Worm (Caenorhabditis elegans) whole organism, dauer: ENCODE results near the gene mars-1.

Source experiments
- unc-62 ChIP-seq: sonication (generic microtip); optimal IDR thresholded peaks from 2 replicates; lab custom pipeline; 2017; ENCODE audit warnings: missing biosample characterization, missing genetic modification reagents, missing genetic modification characterization

The mars-1 gene

ce11 chrIV:11641802-11642201, 6.5 kb upstream of the mars-1 start, which contains the start of gene ZK809.1:
ZK809.1 (plus strand) TSS chrIV:11642102.
- no peak for TF ChIP-seq unc-62

- no peak for TF ChIP-seq unc-62
These were observed 5.6 kb upstream of the mars-1 start, which contains the start of gene ttr-50 for ce11 chrIV:11640915-11641314. ttr-50 (minus strand) TSS chrIV:11641015.

- no peak for TF ChIP-seq unc-62
These were observed 2.7 kb upstream of the mars-1 start, which contains the start of gene rbm-17 for ce11 chrIV:11638016-11638415. rbm-17 (plus strand) TSS chrIV:11638316.

DNA sequence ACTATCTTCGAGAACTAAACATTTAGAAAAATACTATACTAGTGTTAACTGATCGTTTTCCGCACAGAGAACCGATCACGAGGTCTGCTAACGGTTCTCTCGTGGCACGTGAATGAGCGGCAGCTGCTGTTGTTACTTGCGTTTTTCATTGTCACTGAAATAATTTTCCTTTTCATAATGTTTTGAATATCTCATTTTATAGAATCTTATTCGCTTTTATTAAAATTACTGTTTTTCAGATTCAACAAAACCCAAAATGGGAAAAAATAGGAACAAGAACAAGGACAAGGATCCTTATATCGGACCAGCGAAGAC, 1.1 kb upstream of the mars-1 start, which contains the start of gene F58B3.6:
F58B3.6 (plus strand) TSS at position 240 of the 315 bp plus-strand sequence.
- no peak for TF ChIP-seq unc-62

DNA sequence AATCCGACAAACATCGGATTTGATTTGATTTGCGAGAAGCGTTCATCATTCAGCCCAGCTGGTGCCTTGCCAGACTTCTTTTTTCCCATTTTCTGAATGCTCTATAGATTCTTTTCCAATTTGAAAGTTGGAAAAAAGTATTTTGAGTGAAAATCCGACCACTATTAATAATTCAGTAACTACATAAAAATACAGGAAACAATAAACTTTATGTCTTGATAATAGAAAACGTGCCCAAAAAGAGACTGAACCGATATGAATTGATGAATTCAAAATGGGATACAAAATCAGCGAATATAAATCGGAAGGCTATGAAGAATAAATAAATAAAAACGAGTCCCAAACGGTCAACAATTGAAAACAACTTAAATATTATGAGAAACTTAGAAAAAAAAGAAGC, 3.5 kb downstream of the mars-1 start, which contains the start of gene F58B3.4:
F58B3.4 (minus strand) TSS at position 101 of the 400 bp plus-strand sequence.
- no peak for TF ChIP-seq unc-62

ce11 chrIV:11627847-11628246, 7.4 kb downstream of the mars-1 start, which contains the start of gene lys-6:
lys-6 (minus strand) TSS chrIV:11627947.
- TF ChIP-seq unc-62 = no peak

DNA sequence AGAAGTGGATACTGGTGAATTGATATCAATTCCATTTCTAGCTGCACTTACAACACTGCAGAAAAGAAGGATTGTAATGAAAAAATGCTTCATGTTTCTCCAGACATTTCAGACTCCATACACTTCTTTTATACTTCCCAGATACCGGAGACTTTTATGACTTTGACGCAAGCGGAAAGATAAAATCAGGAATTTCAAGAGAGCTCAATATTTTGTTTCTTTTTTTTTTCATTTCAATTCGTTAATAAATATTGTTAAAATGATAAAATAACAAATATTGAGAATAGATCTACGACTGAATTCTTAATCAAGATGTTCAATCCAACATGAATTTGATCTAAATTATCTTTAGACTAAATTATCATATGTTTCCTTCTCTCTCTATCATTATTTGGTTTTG, 9.8 kb downstream of the mars-1 start, which contains the start of gene lys-5:
lys-5 (minus strand) TSS at position 101 of the 400 bp plus-strand sequence.
- no peak for TF ChIP-seq unc-62

ce11 chrIV:11623759-11624287, 11.5 kb downstream of the mars-1 start:
- TF ChIP-seq unc-62 = no peak

DNA sequence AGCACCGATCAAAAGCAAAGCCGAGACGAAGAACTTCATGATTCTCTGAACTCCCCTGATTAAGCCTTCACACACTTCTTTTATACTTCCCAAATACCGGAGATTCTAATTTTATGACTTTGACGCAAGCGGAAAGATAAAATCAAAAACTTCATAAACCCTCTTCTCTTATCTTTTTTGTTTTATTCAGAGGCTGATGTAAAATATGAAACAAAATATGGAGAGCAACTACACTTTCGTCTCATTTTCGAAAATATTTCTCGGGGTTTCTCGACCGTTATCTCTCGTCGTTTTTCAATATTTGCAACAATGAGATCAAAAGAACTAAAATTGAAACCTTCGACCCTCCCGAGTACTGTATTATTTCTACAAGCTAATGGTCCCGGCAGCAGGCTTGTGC, 12.2 kb downstream of the mars-1 start, which contains the start of gene lys-4:
lys-4 (minus strand) TSS at position 115 of the 400 bp plus-strand sequence.
- no peak for TF ChIP-seq unc-62

ce11 chrIV:11622336-11622735, 13.0 kb downstream of the mars-1 start:
- no peak for TF ChIP-seq unc-62

DNA sequence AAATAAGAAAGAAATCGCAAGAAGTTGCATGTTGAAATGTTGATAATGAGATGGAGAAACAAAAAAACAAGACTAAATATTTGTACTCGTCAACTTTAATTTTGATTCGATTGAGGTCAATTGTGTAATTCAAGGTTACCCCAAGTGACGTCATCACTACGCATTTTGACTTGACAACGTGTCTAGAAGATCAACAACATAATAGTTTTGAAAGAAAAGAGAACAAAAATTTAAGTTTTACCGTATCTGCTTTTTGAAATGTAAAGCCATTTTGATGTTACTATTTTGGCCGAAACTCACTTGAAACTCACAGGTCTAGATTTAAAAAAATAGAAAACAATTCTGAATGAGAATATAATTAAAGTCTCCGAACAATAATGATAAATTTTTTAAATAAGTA, 14.4 kb downstream of the mars-1 start, which contains the start of gene dsl-5:
dsl-5 (minus strand) TSS at position 101 of the 400 bp plus-strand sequence.
- no peak for TF ChIP-seq unc-62

DNA sequence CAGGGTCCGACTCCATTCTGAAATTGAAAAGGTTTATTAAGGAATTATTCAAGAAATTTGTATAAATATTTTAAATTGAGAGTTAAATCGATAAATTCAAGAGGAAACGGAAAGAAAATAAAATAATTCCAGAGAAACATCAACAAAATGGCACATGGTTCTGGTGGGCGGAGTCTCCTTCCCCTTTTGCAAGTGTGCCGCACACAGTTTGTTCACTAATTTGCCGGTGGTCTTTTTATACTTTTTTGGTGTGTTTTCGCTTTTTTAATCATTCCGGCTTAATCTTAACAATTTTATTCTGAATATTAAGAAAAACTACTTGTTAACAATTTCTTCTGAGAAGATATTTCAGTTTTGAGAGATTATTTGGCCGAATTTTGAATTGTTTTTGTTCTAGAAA, 30.4 kb downstream of the mars-1 start, which contains the start of the genes ragc-1 and Y24F12A.1:
ragc-1 (minus strand) TSS at position 25 of the 400 bp plus-strand sequence.
Y24F12A.1 (plus strand) TSS at position 346 of the 400 bp plus-strand sequence.
- TF ChIP-seq unc-62 = no peak

DNA sequence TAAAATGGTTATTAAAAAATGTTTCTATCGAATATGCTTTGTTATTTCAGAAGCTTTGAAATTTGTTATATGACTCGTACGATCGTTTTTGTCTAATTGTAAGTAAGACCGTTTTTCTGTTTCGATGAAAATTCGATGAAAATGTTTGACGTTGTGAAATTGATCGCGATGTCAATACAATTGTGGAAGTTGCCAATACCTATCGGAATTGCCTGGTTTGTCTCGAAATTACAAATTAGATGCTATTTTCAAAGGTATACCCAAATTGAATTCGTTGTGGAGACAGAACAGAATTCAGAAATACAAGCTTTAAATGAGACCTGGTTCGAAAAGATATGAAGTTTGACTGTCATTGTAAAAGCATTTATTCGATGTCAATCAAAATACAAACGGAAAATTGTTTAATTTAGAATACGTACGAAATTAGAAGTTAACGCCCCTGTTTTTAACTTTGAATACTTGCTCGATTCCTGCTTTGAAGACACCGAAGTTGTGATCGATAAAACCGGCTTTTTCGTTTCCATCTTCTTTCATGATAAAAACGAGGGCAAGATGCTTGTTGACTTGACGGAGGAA, 31.9 kb downstream of the mars-1 start:
- no peak for TF ChIP-seq unc-62

DNA sequence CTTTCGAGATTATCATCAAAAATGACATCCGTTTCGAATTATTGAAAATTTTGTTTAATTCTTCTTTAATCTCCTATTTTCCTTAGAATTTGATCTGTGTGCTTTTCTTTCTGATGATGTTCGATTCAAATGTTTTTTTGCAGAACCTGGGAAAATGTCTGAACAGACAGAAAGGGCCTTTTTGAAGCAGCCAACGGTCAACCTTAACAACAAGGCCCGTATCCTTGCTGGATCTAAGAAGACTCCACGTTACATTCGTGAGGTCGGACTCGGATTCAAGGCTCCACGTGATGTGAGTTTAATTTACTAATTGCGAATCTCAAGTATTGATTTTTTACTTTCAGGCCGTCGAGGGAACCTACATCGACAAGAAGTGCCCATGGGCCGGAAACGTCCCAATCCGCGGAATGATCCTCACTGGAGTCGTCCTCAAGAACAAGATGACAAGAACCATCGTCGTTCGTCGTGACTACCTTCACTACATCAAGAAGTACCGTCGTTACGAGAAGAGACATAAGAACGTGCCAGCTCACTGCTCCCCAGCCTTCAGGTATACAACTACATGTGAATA, 32.7 kb downstream of the mars-1 start, which contains the start of gene rps-11:
rps-11 (plus strand) TSS at position 144 of the 571 bp plus-strand sequence.
- no peak for TF ChIP-seq unc-62

DNA sequence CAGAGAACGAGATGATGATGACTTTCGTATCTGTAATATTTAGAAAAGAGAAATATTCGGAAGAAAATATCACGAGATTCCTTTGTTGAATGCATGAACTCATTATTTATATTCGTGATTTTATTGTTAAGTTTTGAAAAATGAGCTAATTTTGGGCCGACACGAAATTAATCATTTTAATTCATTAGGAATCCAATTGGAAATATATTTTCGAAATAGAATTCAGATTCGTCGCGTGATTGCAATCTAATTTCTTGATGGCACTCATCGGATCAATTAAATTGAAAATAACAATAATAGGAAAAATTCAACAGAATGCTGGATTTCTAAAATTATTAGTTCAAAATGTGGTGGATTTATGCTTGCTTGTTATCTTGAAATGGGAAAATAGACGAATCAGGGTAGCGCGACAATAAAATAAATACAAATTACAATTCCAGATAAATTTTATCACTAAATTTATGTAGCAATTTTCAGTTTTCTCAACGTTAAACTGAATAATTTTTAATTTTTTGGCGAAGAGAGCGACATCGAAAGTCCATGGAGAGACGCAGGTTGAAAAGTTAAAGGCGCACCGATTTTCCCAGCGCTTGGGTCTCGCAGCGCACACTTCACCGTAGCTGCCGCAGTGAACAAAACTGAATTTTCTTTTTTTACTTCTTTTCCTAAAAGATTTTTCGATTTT, 33.4 kb downstream of the mars-1 start:
- TF ChIP-seq unc-62 = no peak

ce11 chrIV:11599717-11600116, 35.6 kb downstream of the mars-1 start:
- no peak for TF ChIP-seq unc-62

ce11 chrIV:11597079-11597478, 38.2 kb downstream of the mars-1 start:
- no peak for TF ChIP-seq unc-62
